Worm (Caenorhabditis elegans) whole organism, L1 larva: ENCODE results near the gene srlf-13.

ENCODE experiments used
- C16A3.4 ChIP-seq: fragments of 150-350 bp; optimal IDR thresholded peaks from 2 replicates; lab custom pipeline; 2014; ENCODE audit warnings: missing biosample characterization, missing genetic modification characterization
- F16B12.6 ChIP-seq: fragments of 150-350 bp; optimal IDR thresholded peaks from 2 replicates; lab custom pipeline; 2014; ENCODE audit warnings: missing biosample characterization, missing genetic modification characterization
- aha-1 ChIP-seq: fragments of 150-350 bp; optimal IDR thresholded peaks from 2 replicates; lab custom pipeline; 2014; ENCODE audit warnings: missing biosample characterization, missing genetic modification characterization
- alr-1 ChIP-seq: fragments of 200-800 bp; sonication (Bioruptor generic); optimal IDR thresholded peaks from 2 replicates; lab custom pipeline; 2018; ENCODE audit warnings: borderline replicate concordance, mild to moderate bottlenecking, missing genetic modification characterization, missing compliant biosample characterization
- ceh-63 ChIP-seq: fragments of 200-800 bp; sonication (Bioruptor generic); optimal IDR thresholded peaks from 2 replicates; lab custom pipeline; 2018; ENCODE audit warnings: mild to moderate bottlenecking, missing genetic modification characterization, missing compliant biosample characterization
- ceh-8 ChIP-seq: fragments of 200-800 bp; sonication (Bioruptor generic); optimal IDR thresholded peaks from 2 replicates; lab custom pipeline; 2018; ENCODE audit warnings: mild to moderate bottlenecking, missing genetic modification characterization, moderate library complexity, missing compliant biosample characterization
- ceh-88 ChIP-seq: fragments of 200-800 bp; sonication (Bioruptor generic); IDR thresholded peaks from 2 replicates; pipeline ENCODE4 v1.3.6; 2022; ENCODE audit warnings: missing genetic modification characterization, missing compliant biosample characterization
- dpl-1 ChIP-seq, 3 experiments: fragments of 150-350 bp in 2 of 3; sonication (generic microtip) in 1 of 3; optimal IDR thresholded peaks; 2 replicates each; lab custom pipeline; 2014 to 2017; ENCODE audit warnings: missing biosample characterization in 3 of 3, missing genetic modification characterization in 3 of 3, missing genetic modification reagents in 3 of 3
- efl-1 ChIP-seq, 4 experiments: fragments of 150-350 bp; optimal IDR thresholded peaks in 3 of 4; peaks in 1 of 4; 1 replicate in 1 of 4; 2 replicates in 3 of 4; lab custom pipeline; 2014; ENCODE audit warnings: missing biosample characterization in 2 of 4, missing genetic modification characterization in 2 of 4, missing genetic modification reagents in 2 of 4
- efl-3 ChIP-seq: fragments of 200-800 bp; sonication (Bioruptor generic); optimal IDR thresholded peaks from 2 replicates; lab custom pipeline; 2018; ENCODE audit warnings: mild to moderate bottlenecking, missing genetic modification characterization, missing compliant biosample characterization
- egl-13 ChIP-seq: sonication (generic microtip); optimal IDR thresholded peaks from 2 replicates; lab custom pipeline; 2016; ENCODE audit warnings: missing genotype, missing genetic modification reagents, missing genetic modification characterization, missing compliant biosample characterization
- egl-27 ChIP-seq, 2 experiments: fragments of 150-350 bp in 1 of 2; sonication (generic microtip); optimal IDR thresholded peaks; 3 replicates each; lab custom pipeline; 2017 to 2018; ENCODE audit warnings: missing biosample characterization in 2 of 2, missing genetic modification characterization in 2 of 2, missing genetic modification reagents in 2 of 2
- elt-2 ChIP-seq: sonication (generic microtip); optimal IDR thresholded peaks from 2 replicates; lab custom pipeline; 2016; ENCODE audit warnings: missing genetic modification characterization, mild to moderate bottlenecking, inconsistent platforms, missing compliant biosample characterization, missing genetic modification reagents
- elt-3 ChIP-seq, 6 experiments: fragments of 150-350 bp in 1 of 6; sonication (generic microtip); optimal IDR thresholded peaks; 2 replicates each; lab custom pipeline; 2017 to 2018; ENCODE audit warnings: missing biosample characterization in 6 of 6, missing genetic modification characterization in 6 of 6, inconsistent platforms in 1 of 6
- ets-5 ChIP-seq: fragments of 200-800 bp; sonication (Bioruptor generic); IDR thresholded peaks from 2 replicates; pipeline ENCODE4 v1.3.6; 2022; ENCODE audit warnings: missing genetic modification characterization, missing compliant biosample characterization
- fkh-8 ChIP-seq: sonication (generic microtip); optimal IDR thresholded peaks from 2 replicates; lab custom pipeline; 2016; ENCODE audit warnings: mild to moderate bottlenecking, missing genetic modification characterization, missing compliant biosample characterization
- fos-1 ChIP-seq: fragments of 150-350 bp; optimal IDR thresholded peaks from 2 replicates; lab custom pipeline; 2014; ENCODE audit warnings: missing biosample characterization, missing genetic modification characterization
- grh-1 ChIP-seq: fragments of 200-800 bp; sonication (Bioruptor generic); IDR thresholded peaks from 2 replicates; pipeline ENCODE4 v1.3.6; 2022; ENCODE audit warnings: missing genetic modification reagents, missing genetic modification characterization, missing compliant biosample characterization
- hlh-17 ChIP-seq: fragments of 200-800 bp; sonication (Bioruptor generic); optimal IDR thresholded peaks from 2 replicates; lab custom pipeline; 2018; ENCODE audit warnings: missing genetic modification characterization, mild to moderate bottlenecking, missing compliant biosample characterization, moderate library complexity, borderline replicate concordance
- hpl-2 ChIP-seq: fragments of 150-350 bp; optimal IDR thresholded peaks from 2 replicates; lab custom pipeline; 2014; ENCODE audit warnings: missing biosample characterization, missing genetic modification reagents, missing genetic modification characterization
- lin-13 ChIP-seq: fragments of 150-350 bp; optimal IDR thresholded peaks from 2 replicates; lab custom pipeline; 2014; ENCODE audit warnings: missing biosample characterization, missing genetic modification reagents, missing genetic modification characterization
- lin-14 ChIP-seq: fragments of 200-800 bp; sonication (Bioruptor generic); optimal IDR thresholded peaks from 2 replicates; lab custom pipeline; 2018; ENCODE audit warnings: mild to moderate bottlenecking, missing genetic modification characterization, moderate library complexity, missing compliant biosample characterization
- lin-39 ChIP-seq: fragments of 150-350 bp; optimal IDR thresholded peaks from 2 replicates; lab custom pipeline; 2014; ENCODE audit warnings: missing biosample characterization, missing genetic modification reagents, missing genetic modification characterization
- lir-3 ChIP-seq: sonication (generic microtip); optimal IDR thresholded peaks from 2 replicates; lab custom pipeline; 2016; ENCODE audit warnings: mild to moderate bottlenecking, missing genetic modification characterization, moderate library complexity, missing compliant biosample characterization; ENCODE audit not compliant: poor library complexity
- mdl-1 ChIP-seq, 2 experiments: fragments of 150-350 bp; optimal IDR thresholded peaks; 2 replicates each; lab custom pipeline; 2014 to 2017; ENCODE audit warnings: missing biosample characterization in 2 of 2, missing genetic modification characterization in 2 of 2, inconsistent platforms in 1 of 2
- mep-1 ChIP-seq: fragments of 150-350 bp; optimal IDR thresholded peaks from 2 replicates; lab custom pipeline; 2014; ENCODE audit warnings: missing biosample characterization, missing genetic modification characterization
- nhr-237 ChIP-seq: fragments of 150-350 bp; optimal IDR thresholded peaks from 2 replicates; lab custom pipeline; 2014; ENCODE audit warnings: missing biosample characterization, missing genetic modification characterization
- nhr-28 ChIP-seq: fragments of 150-350 bp; optimal IDR thresholded peaks from 2 replicates; lab custom pipeline; 2014; ENCODE audit warnings: missing biosample characterization, missing genetic modification characterization
- nhr-47 ChIP-seq: sonication (generic microtip); optimal IDR thresholded peaks from 2 replicates; lab custom pipeline; 2016; ENCODE audit warnings: mild to moderate bottlenecking, missing genetic modification characterization, moderate library complexity, missing compliant biosample characterization
- nhr-85 ChIP-seq: sonication (generic microtip); peaks from one replicate; lab custom pipeline; 2016; ENCODE audit warnings: missing genetic modification characterization, inconsistent platforms, missing compliant biosample characterization
- nhr-90 ChIP-seq: sonication (generic microtip); optimal IDR thresholded peaks from 2 replicates; lab custom pipeline; 2016; ENCODE audit warnings: mild to moderate bottlenecking, missing genetic modification characterization, missing compliant biosample characterization; ENCODE audit not compliant: poor library complexity
- pax-3 ChIP-seq: fragments of 200-800 bp; sonication (Bioruptor generic); optimal IDR thresholded peaks from 2 replicates; lab custom pipeline; 2018; ENCODE audit warnings: mild to moderate bottlenecking, missing genetic modification characterization, moderate library complexity, missing compliant biosample characterization
- skn-1 ChIP-seq: fragments of 150-350 bp; optimal IDR thresholded peaks from 2 replicates; lab custom pipeline; 2014; ENCODE audit warnings: missing biosample characterization, missing genetic modification characterization
- snpc-4 ChIP-seq: fragments of 150-350 bp; optimal IDR thresholded peaks from 2 replicates; lab custom pipeline; 2014; ENCODE audit warnings: missing biosample characterization, missing genetic modification characterization
- sup-37 ChIP-seq: fragments of 200-800 bp; sonication (Bioruptor generic); optimal IDR thresholded peaks from 2 replicates; lab custom pipeline; 2018; ENCODE audit warnings: mild to moderate bottlenecking, missing genetic modification characterization, missing compliant biosample characterization
- unc-130 ChIP-seq: fragments of 150-350 bp; optimal IDR thresholded peaks from 2 replicates; lab custom pipeline; 2017; ENCODE audit warnings: missing biosample characterization, missing genetic modification characterization, inconsistent platforms
- unc-86 ChIP-seq: sonication (generic microtip); optimal IDR thresholded peaks from 2 replicates; lab custom pipeline; 2016; ENCODE audit warnings: missing genetic modification characterization, missing compliant biosample characterization
- vab-15 ChIP-seq: sonication (generic microtip); optimal IDR thresholded peaks from 2 replicates; lab custom pipeline; 2017; ENCODE audit warnings: missing genotype, mild to moderate bottlenecking, missing genetic modification characterization, missing compliant biosample characterization
- xbp-1 ChIP-seq: sonication (generic microtip); optimal IDR thresholded peaks from 2 replicates; lab custom pipeline; 2016; ENCODE audit warnings: missing genetic modification characterization, missing compliant biosample characterization
- zag-1 ChIP-seq: fragments of 150-350 bp; optimal IDR thresholded peaks from 2 replicates; lab custom pipeline; 2014; ENCODE audit warnings: missing biosample characterization, missing genetic modification characterization
- ztf-11 ChIP-seq, 2 experiments: sonication (generic microtip); optimal IDR thresholded peaks; 2 replicates each; lab custom pipeline; 2016 to 2017; ENCODE audit warnings: missing genetic modification characterization in 2 of 2, missing biosample characterization in 1 of 2, missing compliant biosample characterization in 1 of 2

The srlf-13 gene

ce11 chrIV:10918877-10919560 is 22.6 kb upstream of the srlf-13 start (continued):
- no peak for TF ChIP-seq ceh-63 (GFP tag; lab: Kevin White, UChicago)
- TF ChIP-seq C16A3.4 (tag; lab: Kevin White, UChicago), result peak; percentile 47
- TF ChIP-seq vab-15 (tag; lab: Kevin White, UChicago), result no peak
- TF ChIP-seq lin-39 (tag; lab: Kevin White, UChicago), result peak; percentile 10
- peak; percentile 46; the same call in 1 of the 2 replicates for TF ChIP-seq ceh-88 (GFP tag; lab: Robert Waterston, UW)
- peak; percentile 81 for TF ChIP-seq mep-1 (tag; lab: Kevin White, UChicago)
- peak; percentile 48 for TF ChIP-seq aha-1
- peak; percentile 84 for TF ChIP-seq fkh-8
- peak; percentile 60 for TF ChIP-seq skn-1
- no peak for TF ChIP-seq efl-3 (GFP tag; lab: Kevin White, UChicago)
- TF ChIP-seq nhr-47 (tag; lab: Kevin White, UChicago), result peak; percentile 81
- TF ChIP-seq pax-3 (tag; lab: Kevin White, UChicago), result peak; percentile 9
- peak; percentile 57 for TF ChIP-seq elt-2 (tag; lab: Kevin White, UChicago)
- peak; percentile 40; the same call in 1 of the 2 replicates for TF ChIP-seq grh-1 (GFP tag; lab: Robert Waterston, UW)
- TF ChIP-seq snpc-4, result peak; percentile 58
- peak; percentile 47 to 64 (median 54) for TF ChIP-seq dpl-1 (GFP tag; optimal IDR thresholded peaks at IDR 0.05; lab: Kevin White, UChicago)
- TF ChIP-seq ceh-8, result peak; percentile 63
- peak; percentile 49 for TF ChIP-seq nhr-90
- peak; percentile 83 for TF ChIP-seq xbp-1 (tag; lab: Kevin White, UChicago)
- TF ChIP-seq efl-1 (optimal IDR thresholded peaks at IDR 0.05; lab: Kevin White, UChicago), result peak; percentile 78 to 88
- peak; percentile 60 to 93 for TF ChIP-seq efl-1 (GFP tag; optimal IDR thresholded peaks at IDR 0.05 in 1 of 2; lab: Kevin White, UChicago)
- no peak for TF ChIP-seq hpl-2 (GFP tag; lab: Kevin White, UChicago)
- TF ChIP-seq nhr-85 (tag; lab: Kevin White, UChicago), result peak; percentile 91
- peak; percentile 75 for TF ChIP-seq unc-86
- TF ChIP-seq lin-14, result peak; percentile 99
- TF ChIP-seq nhr-237 (tag; lab: Kevin White, UChicago), result peak; percentile 49
- peak; percentile 74 for TF ChIP-seq lin-13 (GFP tag; lab: Kevin White, UChicago)
- no peak for TF ChIP-seq zag-1 (tag; lab: Kevin White, UChicago)
- no peak for TF ChIP-seq hlh-17 (GFP tag; lab: Kevin White, UChicago)
- TF ChIP-seq lir-3, result no peak
- peak; percentile 51 for TF ChIP-seq unc-130 (tag; lab: Kevin White, UChicago)
- TF ChIP-seq fos-1, result peak; percentile 48
- TF ChIP-seq F16B12.6 (tag; lab: Kevin White, UChicago), result no peak

- peak; percentile 49 for TF ChIP-seq nhr-85 (tag; lab: Kevin White, UChicago)
- TF ChIP-seq ets-5, result no peak
Observed at ce11 chrIV:10916134-10916533, 19.7 kb upstream of the srlf-13 start.

ce11 chrIV:10915388-10915787 is 19.0 kb upstream of the srlf-13 start, which contains the start of gene ZK593.3:
Gene ZK593.3 (plus strand): TSS chrIV:10915688.
- TF ChIP-seq skn-1 (no peak), zag-1 (tag; lab: Kevin White, UChicago) (no peak), mdl-1 (tag; optimal IDR thresholded peaks at IDR 0.05; lab: Kevin White, UChicago) (no peak), ceh-8 (no peak), aha-1 (no peak), egl-13 (tag; lab: Kevin White, UChicago) (no peak), hlh-17 (GFP tag; lab: Kevin White, UChicago) (no peak), hpl-2 (GFP tag; lab: Kevin White, UChicago) (no peak), ztf-11 (tag; optimal IDR thresholded peaks at IDR 0.05; lab: Kevin White, UChicago) (no peak), egl-27 (tag; optimal IDR thresholded peaks at IDR 0.05; lab: Kevin White, UChicago) (no peak), elt-3 (tag; optimal IDR thresholded peaks at IDR 0.05; lab: Kevin White, UChicago) (no peak), F16B12.6 (tag; lab: Kevin White, UChicago) (no peak), sup-37 (no peak), lin-39 (tag; lab: Kevin White, UChicago) (no peak), nhr-28 (no peak), ceh-63 (GFP tag; lab: Kevin White, UChicago) (no peak), alr-1 (tag; lab: Kevin White, UChicago) (no peak)
